Fruit fly (Drosophila melanogaster): ENCODE results near the gene corto.

dm6 chr3R:5097175-5097574, 10.3 kb upstream of the corto start:
- TF ChIP-seq CTCF (optimal IDR thresholded peaks at IDR 0.05): no peak
- no peak for TF ChIP-seq CG8478 (optimal IDR thresholded peaks at IDR 0.05)
